Worm (Caenorhabditis elegans) whole organism, dauer: ENCODE results near the gene M04B2.2.

ENCODE experiments used
- unc-62 ChIP-seq: sonication (generic microtip); optimal IDR thresholded peaks from 2 replicates; lab custom pipeline; 2017; ENCODE audit warnings: missing biosample characterization, missing genetic modification reagents, missing genetic modification characterization

M04B2.2 gene

DNA sequence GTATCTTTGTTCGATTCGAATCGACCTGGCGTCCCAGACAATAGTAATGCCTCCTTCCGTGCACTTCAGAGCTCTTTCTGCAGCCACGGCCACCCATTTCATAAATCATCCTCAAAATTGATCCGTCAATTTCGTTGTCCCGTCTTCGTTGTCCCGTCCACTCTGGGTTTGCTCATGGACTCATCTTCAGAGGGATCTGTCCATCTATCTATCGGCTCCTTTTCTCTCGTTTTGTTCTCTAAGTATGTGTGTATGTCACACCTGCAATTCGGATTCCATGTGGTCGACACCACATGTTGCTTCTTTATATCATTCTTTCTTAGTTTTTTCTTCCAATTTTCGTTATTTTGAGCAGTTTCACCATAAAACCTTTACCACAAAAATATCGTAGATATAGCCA, 44.7 kb downstream of the M04B2.2 start:
- TF ChIP-seq unc-62 (GFP tag; lab: Kevin White, UChicago), result no peak

DNA sequence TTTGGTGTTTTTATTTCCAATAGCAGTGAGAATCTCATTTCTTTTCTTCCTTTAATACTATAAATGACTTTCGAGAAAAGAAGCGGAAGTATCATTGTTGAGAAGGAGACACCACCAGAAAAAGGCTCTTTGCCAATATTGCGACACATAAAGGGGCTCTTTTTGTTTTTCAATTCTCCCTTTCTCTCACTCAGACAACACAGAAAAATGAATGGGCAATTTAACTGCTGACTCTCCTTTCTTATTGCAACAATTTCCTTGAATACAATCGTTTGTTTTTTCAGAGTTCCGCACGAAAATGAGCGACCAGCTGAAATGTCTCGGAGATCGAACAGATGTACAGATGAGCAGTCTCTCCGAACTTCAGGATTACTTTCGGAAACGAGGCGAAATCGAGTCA, 46.5 kb downstream of the M04B2.2 start:
- no peak for TF ChIP-seq unc-62 (GFP tag; lab: Kevin White, UChicago)

DNA sequence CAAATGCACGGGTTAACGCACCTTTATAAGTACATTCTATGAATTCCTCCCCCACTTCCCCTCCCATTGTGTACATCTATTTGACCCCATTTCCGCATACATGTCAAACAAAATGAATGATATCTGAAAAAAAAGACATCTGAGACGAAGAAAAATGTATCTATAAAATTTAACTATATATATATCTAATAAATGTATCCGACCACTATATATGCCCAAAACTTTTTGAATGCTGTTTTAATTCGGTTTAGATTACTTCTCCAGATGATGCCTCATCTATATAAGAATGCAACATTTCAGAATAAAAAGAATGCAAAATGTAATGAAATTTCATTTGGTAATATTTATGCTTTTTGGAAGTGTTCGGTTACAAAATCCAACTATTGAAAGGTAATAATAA, 50.6 kb downstream of the M04B2.2 start, which contains the start of gene rib-1:
rib-1 (plus strand) TSS at position 301 of the 400 bp plus-strand sequence.
- no peak for TF ChIP-seq unc-62 (GFP tag; lab: Kevin White, UChicago)
